Fruit fly (Drosophila melanogaster) whole organism, embryonic: Measurements from ENCODE around the gene CG12057.

Source experiments
- CG10462 ChIP-seq: fragments of 200-800 bp; sonication (Bioruptor generic); optimal IDR thresholded peaks from 2 replicates; lab custom pipeline; 2016; ENCODE audit warnings: missing biosample characterization, missing genetic modification characterization
- CG10543 ChIP-seq: fragments of 200-800 bp; sonication (Bioruptor generic); optimal IDR thresholded peaks from 3 replicates; lab custom pipeline; 2017; ENCODE audit warnings: missing biosample characterization, mild to moderate bottlenecking, missing genetic modification characterization, moderate library complexity
- CG10979 ChIP-seq: fragments of 200-800 bp; sonication (Bioruptor generic); optimal IDR thresholded peaks from 2 replicates; lab custom pipeline; 2018; ENCODE audit warnings: missing biosample characterization, mild to moderate bottlenecking, missing genetic modification characterization, moderate library complexity
- CG12104 ChIP-seq: fragments of 200-800 bp; sonication (Bioruptor generic); optimal IDR thresholded peaks from 3 replicates; lab custom pipeline; 2016; ENCODE audit warnings: missing biosample characterization, missing genetic modification characterization
- CG13296 ChIP-seq: fragments of 200-800 bp; sonication (Bioruptor generic); optimal IDR thresholded peaks from 3 replicates; lab custom pipeline; 2018; ENCODE audit warnings: missing biosample characterization, mild to moderate bottlenecking, missing genetic modification characterization
- CG13624 ChIP-seq: fragments of 200-800 bp; sonication (Bioruptor generic); optimal IDR thresholded peaks from 2 replicates; lab custom pipeline; 2016; ENCODE audit warnings: missing biosample characterization, missing genetic modification characterization
- CG14014 ChIP-seq: fragments of 200-800 bp; sonication (Bioruptor generic); IDR thresholded peaks from 2 replicates; pipeline ENCODE4 v1.3.6; 2022; ENCODE audit warnings: missing biosample characterization, missing genetic modification characterization
- CG14441 ChIP-seq: fragments of 200-800 bp; sonication (Bioruptor generic); IDR thresholded peaks from 2 replicates; pipeline ENCODE4 v1.3.6; 2022; ENCODE audit warnings: missing biosample characterization, missing genetic modification characterization
- CG14667 ChIP-seq: fragments of 200-800 bp; sonication (Bioruptor generic); IDR thresholded peaks from 2 replicates; pipeline ENCODE4 v1.3.6; 2022; ENCODE audit warnings: missing biosample characterization, missing genetic modification characterization
- CG17186 ChIP-seq: fragments of 200-800 bp; sonication (Bioruptor generic); optimal IDR thresholded peaks from 3 replicates; lab custom pipeline; 2017; ENCODE audit warnings: missing biosample characterization, missing genetic modification reagents, missing genetic modification characterization
- CG17328 ChIP-seq: fragments of 200-800 bp; sonication (Bioruptor generic); IDR thresholded peaks from 2 replicates; pipeline ENCODE4 v1.3.6; 2022; ENCODE audit warnings: missing biosample characterization, missing genetic modification characterization
- CG17829 ChIP-seq: fragments of 200-800 bp; optimal IDR thresholded peaks from 2 replicates; lab custom pipeline; 2019; ENCODE audit warnings: missing biosample characterization, mild to moderate bottlenecking, missing genetic modification characterization, moderate library complexity
- CG2712 ChIP-seq: fragments of 200-800 bp; optimal IDR thresholded peaks from 3 replicates; lab custom pipeline; 2019; ENCODE audit warnings: missing biosample characterization, mild to moderate bottlenecking, missing genetic modification characterization, moderate library complexity
- CG5245 ChIP-seq: fragments of 200-800 bp; sonication (Bioruptor generic); optimal IDR thresholded peaks from 3 replicates; lab custom pipeline; 2016; ENCODE audit warnings: missing biosample characterization, missing genetic modification characterization
- CG6683 ChIP-seq: fragments of 200-800 bp; sonication (Bioruptor generic); optimal IDR thresholded peaks from 2 replicates; lab custom pipeline; 2017; ENCODE audit warnings: missing biosample characterization, mild to moderate bottlenecking, missing genetic modification characterization, missing genetic modification reagents
- CG6765 ChIP-seq: fragments of 200-800 bp; sonication (Bioruptor generic); optimal IDR thresholded peaks from 3 replicates; lab custom pipeline; 2017; ENCODE audit warnings: missing biosample characterization, mild to moderate bottlenecking, missing genetic modification characterization
- CG6791 ChIP-seq: fragments of 200-800 bp; sonication (Bioruptor generic); IDR thresholded peaks from 3 replicates; pipeline ENCODE4 v1.3.6; 2022; ENCODE audit warnings: missing biosample characterization, missing genetic modification characterization; ENCODE audit not compliant: partially characterized antibody
- CG7271 ChIP-seq: fragments of 200-800 bp; sonication (Bioruptor generic); optimal IDR thresholded peaks from 2 replicates; lab custom pipeline; 2018; ENCODE audit warnings: missing biosample characterization, mild to moderate bottlenecking, missing genetic modification characterization, moderate library complexity
- CG7556 ChIP-seq: fragments of 200-800 bp; sonication (Bioruptor generic); optimal IDR thresholded peaks from 2 replicates; lab custom pipeline; 2017; ENCODE audit warnings: missing biosample characterization, mild to moderate bottlenecking, missing genetic modification characterization
- CG8290 ChIP-seq, 3 experiments: fragments of 200-800 bp; sonication (Bioruptor generic); optimal IDR thresholded peaks; 2 replicates each; lab custom pipeline; 2016 to 2019; ENCODE audit warnings: missing biosample characterization in 3 of 3, missing genetic modification characterization in 3 of 3, mild to moderate bottlenecking in 2 of 3, moderate library complexity in 1 of 3
- CG9727 ChIP-seq: fragments of 200-800 bp; sonication (Bioruptor generic); optimal IDR thresholded peaks from 3 replicates; lab custom pipeline; 2017; ENCODE audit warnings: missing biosample characterization, mild to moderate bottlenecking, missing genetic modification characterization
- CG9876 ChIP-seq: fragments of 200-800 bp; sonication (Bioruptor generic); optimal IDR thresholded peaks from 2 replicates; lab custom pipeline; 2016; ENCODE audit warnings: missing biosample characterization, missing genetic modification characterization
- CoRest ChIP-seq: fragments of 200-800 bp; sonication (Bioruptor generic); optimal IDR thresholded peaks from 3 replicates; lab custom pipeline; 2018; ENCODE audit warnings: missing biosample characterization, mild to moderate bottlenecking, missing genetic modification characterization, moderate library complexity
- Dek ChIP-seq: fragments of 200-800 bp; sonication (Bioruptor generic); optimal IDR thresholded peaks from 3 replicates; lab custom pipeline; 2019; ENCODE audit warnings: missing biosample characterization, mild to moderate bottlenecking, missing genetic modification characterization, moderate library complexity
- Dip2 ChIP-seq: fragments of 200-800 bp; sonication (Bioruptor generic); IDR thresholded peaks from 2 replicates; pipeline ENCODE4 v1.3.6; 2022; ENCODE audit warnings: missing biosample characterization, missing genetic modification characterization
- E2f2 ChIP-seq: fragments of 200-800 bp; sonication (Bioruptor generic); IDR thresholded peaks from 2 replicates; pipeline ENCODE4 v1.3.6; 2022; ENCODE audit warnings: missing biosample characterization, missing genetic modification characterization
- Elba2 ChIP-seq: fragments of 200-800 bp; sonication (Bioruptor generic); optimal IDR thresholded peaks from 3 replicates; lab custom pipeline; 2016; ENCODE audit warnings: missing biosample characterization, missing genetic modification characterization
- HLH3B ChIP-seq: fragments of 200-800 bp; sonication (Bioruptor generic); IDR thresholded peaks from 2 replicates; pipeline ENCODE4 v1.3.6; 2022; ENCODE audit warnings: missing biosample characterization, missing genetic modification characterization
- MESR4 ChIP-seq: fragments of 200-800 bp; sonication (Bioruptor generic); optimal IDR thresholded peaks from 2 replicates; lab custom pipeline; 2018; ENCODE audit warnings: missing biosample characterization, mild to moderate bottlenecking, missing genetic modification characterization, moderate library complexity
- Med ChIP-seq: fragments of 200-800 bp; sonication (Bioruptor generic); peaks from one replicate; lab custom pipeline; 2016; ENCODE audit warnings: missing biosample characterization, missing genetic modification characterization, mild to moderate bottlenecking, inconsistent platforms, moderate library complexity
- Nf-YA ChIP-seq: fragments of 200-800 bp; sonication (Bioruptor generic); IDR thresholded peaks from 2 replicates; pipeline ENCODE4 v1.3.6; 2022; ENCODE audit warnings: missing biosample characterization, missing genetic modification characterization
- Ptx1 ChIP-seq: fragments of 200-800 bp; sonication (Bioruptor generic); IDR thresholded peaks from 2 replicates; pipeline ENCODE4 v1.3.6; 2022; ENCODE audit warnings: missing biosample characterization, missing genetic modification characterization
- Rfx ChIP-seq: fragments of 200-800 bp; sonication (Bioruptor generic); IDR thresholded peaks from 2 replicates; pipeline ENCODE4 v1.3.6; 2022; ENCODE audit warnings: missing biosample characterization, missing genetic modification characterization
- Sry-β ChIP-seq: fragments of 200-800 bp; sonication (Bioruptor generic); optimal IDR thresholded peaks from 2 replicates; lab custom pipeline; 2018; ENCODE audit warnings: missing biosample characterization, mild to moderate bottlenecking, missing genetic modification characterization, moderate library complexity
- Sry-δ ChIP-seq: fragments of 200-800 bp; sonication (Bioruptor generic); optimal IDR thresholded peaks from 2 replicates; lab custom pipeline; 2016; ENCODE audit warnings: missing biosample characterization, missing genetic modification characterization
- cad ChIP-seq: fragments of >200 bp; optimal IDR thresholded peaks from 2 replicates; lab custom pipeline; 2017; ENCODE audit warnings: missing biosample characterization, missing genetic modification characterization
- cwo ChIP-seq: fragments of 200-800 bp; sonication (Bioruptor generic); optimal IDR thresholded peaks from 3 replicates; lab custom pipeline; 2017; ENCODE audit warnings: missing biosample characterization, missing genetic modification characterization, mild to moderate bottlenecking, moderate library complexity, missing genetic modification reagents
- dm ChIP-seq: fragments of 200-800 bp; sonication (Bioruptor generic); optimal IDR thresholded peaks from 3 replicates; lab custom pipeline; 2016; ENCODE audit warnings: missing biosample characterization, missing genetic modification characterization
- gfzf ChIP-seq: fragments of 200-800 bp; sonication (Bioruptor generic); optimal IDR thresholded peaks from 2 replicates; lab custom pipeline; 2016; ENCODE audit warnings: missing biosample characterization, mild to moderate bottlenecking, missing genetic modification characterization, moderate library complexity
- grau ChIP-seq: fragments of 200-800 bp; optimal IDR thresholded peaks from 3 replicates; lab custom pipeline; 2019; ENCODE audit warnings: missing biosample characterization, mild to moderate bottlenecking, missing genetic modification characterization, moderate library complexity
- lbe ChIP-seq: fragments of 200-800 bp; sonication (Bioruptor generic); optimal IDR thresholded peaks from 2 replicates; lab custom pipeline; 2016; ENCODE audit warnings: missing biosample characterization, mild to moderate bottlenecking, missing genetic modification characterization
- mirr ChIP-seq: fragments of 200-800 bp; sonication (Bioruptor generic); optimal IDR thresholded peaks from 3 replicates; lab custom pipeline; 2018; ENCODE audit warnings: missing biosample characterization, mild to moderate bottlenecking, missing genetic modification characterization
- mld ChIP-seq: fragments of 200-800 bp; sonication (Bioruptor generic); IDR thresholded peaks from 3 replicates; pipeline ENCODE4 v1.3.6; 2022; ENCODE audit warnings: missing biosample characterization, missing genetic modification characterization; ENCODE audit not compliant: partially characterized antibody
- nerfin-2 ChIP-seq: fragments of 200-800 bp; sonication (Bioruptor generic); IDR thresholded peaks from 2 replicates; pipeline ENCODE4 v1.3.6; 2022; ENCODE audit warnings: missing biosample characterization, missing genetic modification characterization; ENCODE audit not compliant: partially characterized antibody
- sens-2 ChIP-seq: fragments of 200-800 bp; sonication (Bioruptor generic); IDR thresholded peaks from 2 replicates; pipeline ENCODE4 v1.3.6; 2022; ENCODE audit warnings: missing biosample characterization, missing genetic modification characterization
- sug ChIP-seq: fragments of 200-800 bp; optimal IDR thresholded peaks from 2 replicates; lab custom pipeline; 2019; ENCODE audit warnings: missing biosample characterization, mild to moderate bottlenecking, missing genetic modification characterization, moderate library complexity
- tll ChIP-seq, 2 experiments: fragments of 200-800 bp in 1 of 2; fragments of >200 bp in 1 of 2; sonication (Bioruptor generic) in 1 of 2; optimal IDR thresholded peaks; 2 replicates each; lab custom pipeline; 2017 to 2019; ENCODE audit warnings: missing biosample characterization in 2 of 2, missing genetic modification characterization in 2 of 2, mild to moderate bottlenecking in 1 of 2, moderate library complexity in 1 of 2
- twi ChIP-seq: fragments of 200-800 bp; optimal IDR thresholded peaks from 2 replicates; lab custom pipeline; 2019; ENCODE audit warnings: missing biosample characterization, mild to moderate bottlenecking, missing genetic modification characterization, moderate library complexity
- unpg ChIP-seq: fragments of 200-800 bp; sonication (Bioruptor generic); optimal IDR thresholded peaks from 3 replicates; lab custom pipeline; 2018; ENCODE audit warnings: missing biosample characterization, mild to moderate bottlenecking, missing genetic modification characterization, moderate library complexity

The CG12057 gene

dm6 chrX:9152127-9152598 lies 39.3 kb upstream of the CG12057 start (continued):
- TF ChIP-seq dm (GFP tag; lab: Kevin White, UChicago) (peak; percentile 12), CG12104 (peak; percentile 24), mld (GFP tag; lab: Robert Waterston, UW) (no peak), unpg (GFP tag; lab: Kevin White, UChicago) (peak; percentile 22), CG6791 (GFP tag; lab: Robert Waterston, UW) (no peak), CoRest (tag; lab: Kevin White, UChicago) (peak; percentile 30), cwo (GFP tag; lab: Kevin White, UChicago) (peak; percentile 39), Elba2 (GFP tag; lab: Kevin White, UChicago) (peak; percentile 91), Ptx1 (peak; percentile 57; the same call in 1 of the 2 replicates), MESR4 (GFP tag; lab: Kevin White, UChicago) (peak; percentile 40), CG14667 (no peak), lbe (GFP tag; lab: Kevin White, UChicago) (peak; percentile 70), Dek (tag; lab: Kevin White, UChicago) (peak; percentile 35), Sry-β (GFP tag; lab: Kevin White, UChicago) (no peak), CG17186 (GFP tag; lab: Kevin White, UChicago) (peak; percentile 33), CG10462 (GFP tag; lab: Kevin White, UChicago) (no peak), sug (peak; percentile 33), CG7556 (peak; percentile 32), CG13296 (GFP tag; lab: Kevin White, UChicago) (peak; percentile 40), Nf-YA (0 out of 2 replicates have a peak, but pooled peaks have one; percentile 8), E2f2 (peak; percentile 30; the same call in 1 of the 2 replicates), CG5245 (GFP tag; lab: Kevin White, UChicago) (no peak), CG6683 (GFP tag; lab: Kevin White, UChicago) (no peak), CG17829 (tag; lab: Kevin White, UChicago) (peak; percentile 16), CG10979 (peak; percentile 48), CG14441 (peak; percentile 53), grau (tag; lab: Kevin White, UChicago) (peak; percentile 44), tll (GFP tag; optimal IDR thresholded peaks at IDR 0.05; lab: Kevin White, UChicago) (peak in 1 of 2 experiments; percentile 22), Sry-δ (GFP tag; lab: Kevin White, UChicago) (peak; percentile 7), CG2712 (tag; lab: Kevin White, UChicago) (peak; percentile 24), CG14014 (GFP tag; lab: Robert Waterston, UW) (peak; percentile 59; the same call in 1 of the 2 replicates), CG13624 (GFP tag; lab: Kevin White, UChicago) (peak; percentile 57), CG9876 (GFP tag; lab: Kevin White, UChicago) (peak; percentile 23), CG10543 (peak; percentile 68), Rfx (peak; percentile 35), Med (GFP tag; lab: Kevin White, UChicago) (peak; percentile 81), Dip2 (GFP tag; lab: Robert Waterston, UW) (peak; percentile 69; the same call in 1 of the 2 replicates), HLH3B (peak; percentile 53; the same call in 1 of the 2 replicates), nerfin-2 (GFP tag; lab: Robert Waterston, UW) (peak; percentile 22; the same call in 1 of the 2 replicates), gfzf (GFP tag; lab: Kevin White, UChicago) (peak; percentile 11), CG8290 (GFP tag; optimal IDR thresholded peaks at IDR 0.05; lab: Kevin White, UChicago) (peak; percentile 3), CG8290 (tag; optimal IDR thresholded peaks at IDR 0.05; lab: Kevin White, UChicago) (no peak), twi (tag; lab: Kevin White, UChicago) (no peak), CG9727 (peak; percentile 30), CG17328 (GFP tag; lab: Robert Waterston, UW) (0 out of 2 replicates have a peak, but pooled peaks have one; percentile 11), cad (no peak), sens-2 (GFP tag; lab: Robert Waterston, UW) (0 out of 2 replicates have a peak, but pooled peaks have one; percentile 30), CG6765 (peak; percentile 1), mirr (GFP tag; lab: Kevin White, UChicago) (peak; percentile 67), CG7271 (tag; lab: Kevin White, UChicago) (no peak)
